Fruit fly (Drosophila melanogaster) whole organism, embryonic: ENCODE data around the gene CG4467.
A peak's percentile ranks its signal among the peaks of the same experiment; 100 is the strongest.

Experiments used
- Asciz ChIP-seq: fragments of 200-800 bp; sonication (Bioruptor generic); optimal IDR thresholded peaks from 2 replicates; lab custom pipeline; 2017; ENCODE audit warnings: missing biosample characterization, mild to moderate bottlenecking, missing genetic modification characterization, missing genetic modification reagents
- B-H1 ChIP-seq: fragments of 200-800 bp; sonication (Bioruptor generic); IDR thresholded peaks from 3 replicates; pipeline ENCODE4 v1.3.6; 2022; ENCODE audit warnings: missing biosample characterization, missing genetic modification characterization
- BtbVII ChIP-seq: fragments of 200-800 bp; sonication (Bioruptor generic); optimal IDR thresholded peaks from 3 replicates; lab custom pipeline; 2017; ENCODE audit warnings: missing biosample characterization, mild to moderate bottlenecking, missing genetic modification characterization
- Bteb2 ChIP-seq: fragments of 200-800 bp; sonication (Bioruptor generic); optimal IDR thresholded peaks from 2 replicates; lab custom pipeline; 2016; ENCODE audit warnings: missing biosample characterization, missing genetic modification characterization
- CG11093 ChIP-seq: fragments of 200-800 bp; sonication (Bioruptor generic); IDR thresholded peaks from 3 replicates; pipeline ENCODE4 v1.3.6; 2022; ENCODE audit warnings: missing biosample characterization, missing genetic modification characterization
- CG11456 ChIP-seq: fragments of 200-800 bp; sonication (Bioruptor generic); IDR thresholded peaks from 3 replicates; pipeline ENCODE4 v1.3.6; 2022; ENCODE audit warnings: missing biosample characterization, missing genetic modification characterization
- CG12104 ChIP-seq: fragments of 200-800 bp; sonication (Bioruptor generic); optimal IDR thresholded peaks from 3 replicates; lab custom pipeline; 2016; ENCODE audit warnings: missing biosample characterization, missing genetic modification characterization
- CG13424 ChIP-seq: fragments of 200-800 bp; sonication (Bioruptor generic); optimal IDR thresholded peaks from 2 replicates; lab custom pipeline; 2019; ENCODE audit warnings: missing biosample characterization, mild to moderate bottlenecking, missing genetic modification characterization, moderate library complexity
- CG17361 ChIP-seq: fragments of 200-800 bp; sonication (Bioruptor generic); IDR thresholded peaks from 3 replicates; pipeline ENCODE4 v1.3.6; 2022; ENCODE audit warnings: missing biosample characterization, missing genetic modification characterization
- CG18476 ChIP-seq: fragments of 200-800 bp; sonication (Bioruptor generic); optimal IDR thresholded peaks from 2 replicates; lab custom pipeline; 2016; ENCODE audit warnings: missing biosample characterization, mild to moderate bottlenecking, missing genetic modification characterization
- CG2120 ChIP-seq: fragments of 200-800 bp; sonication (Bioruptor generic); optimal IDR thresholded peaks from 3 replicates; lab custom pipeline; 2016; ENCODE audit warnings: missing biosample characterization, missing genetic modification characterization
- CG30403 ChIP-seq: fragments of 200-800 bp; sonication (Bioruptor generic); optimal IDR thresholded peaks from 3 replicates; lab custom pipeline; 2016; ENCODE audit warnings: missing biosample characterization, missing genetic modification characterization
- CG31365 ChIP-seq: fragments of 200-800 bp; sonication (Bioruptor generic); optimal IDR thresholded peaks from 2 replicates; lab custom pipeline; 2018; ENCODE audit warnings: missing biosample characterization, mild to moderate bottlenecking, missing genetic modification characterization
- CG32532 ChIP-seq: fragments of 200-800 bp; sonication (Bioruptor generic); IDR thresholded peaks from 2 replicates; pipeline ENCODE4 v1.3.6; 2022; ENCODE audit warnings: missing biosample characterization, missing genetic modification characterization
- CG33213 ChIP-seq: fragments of 200-800 bp; sonication (Bioruptor generic); optimal IDR thresholded peaks from 3 replicates; lab custom pipeline; 2016; ENCODE audit warnings: missing biosample characterization, missing genetic modification characterization
- CG3838 ChIP-seq: fragments of 200-800 bp; sonication (Bioruptor generic); optimal IDR thresholded peaks from 3 replicates; lab custom pipeline; 2016; ENCODE audit warnings: missing biosample characterization, missing genetic modification characterization
- CG4404 ChIP-seq: fragments of 200-800 bp; sonication (Bioruptor generic); IDR thresholded peaks from 2 replicates; pipeline ENCODE4 v1.3.6; 2022; ENCODE audit warnings: missing biosample characterization, missing genetic modification characterization
- CG4617 ChIP-seq: fragments of 200-800 bp; sonication (Bioruptor generic); optimal IDR thresholded peaks from 3 replicates; lab custom pipeline; 2016; ENCODE audit warnings: missing biosample characterization, missing genetic modification characterization, borderline replicate concordance
- CG7556 ChIP-seq: fragments of 200-800 bp; sonication (Bioruptor generic); optimal IDR thresholded peaks from 2 replicates; lab custom pipeline; 2017; ENCODE audit warnings: missing biosample characterization, mild to moderate bottlenecking, missing genetic modification characterization
- CG7786 ChIP-seq: fragments of 200-800 bp; sonication (Bioruptor generic); optimal IDR thresholded peaks from 2 replicates; lab custom pipeline; 2016; ENCODE audit warnings: missing biosample characterization, missing genetic modification characterization
- CG9932 ChIP-seq: fragments of 200-800 bp; sonication (Bioruptor generic); IDR thresholded peaks from 2 replicates; pipeline ENCODE4 v1.3.6; 2022; ENCODE audit warnings: missing biosample characterization, missing genetic modification characterization
- Camta ChIP-seq: fragments of 200-800 bp; sonication (Bioruptor generic); optimal IDR thresholded peaks from 2 replicates; lab custom pipeline; 2016; ENCODE audit warnings: missing biosample characterization, missing genetic modification characterization
- Ets97D ChIP-seq: fragments of 200-800 bp; sonication (Bioruptor generic); optimal IDR thresholded peaks from 3 replicates; lab custom pipeline; 2016; ENCODE audit warnings: missing biosample characterization, missing genetic modification characterization
- Fer2 ChIP-seq: fragments of 200-800 bp; sonication (Bioruptor generic); optimal IDR thresholded peaks from 2 replicates; lab custom pipeline; 2018; ENCODE audit warnings: missing biosample characterization, mild to moderate bottlenecking, missing genetic modification characterization, moderate library complexity
- HmgD ChIP-seq: fragments of 200-800 bp; sonication (Bioruptor generic); optimal IDR thresholded peaks from 3 replicates; lab custom pipeline; 2016; ENCODE audit warnings: missing biosample characterization, missing genetic modification characterization
- Max ChIP-seq: fragments of 200-800 bp; sonication (Bioruptor generic); optimal IDR thresholded peaks from 2 replicates; lab custom pipeline; 2016; ENCODE audit warnings: missing biosample characterization, mild to moderate bottlenecking, missing genetic modification characterization
- Med ChIP-seq: fragments of 200-800 bp; sonication (Bioruptor generic); peaks from one replicate; lab custom pipeline; 2016; ENCODE audit warnings: missing biosample characterization, missing genetic modification characterization, mild to moderate bottlenecking, inconsistent platforms, moderate library complexity
- Meics ChIP-seq: fragments of 200-800 bp; sonication (Bioruptor generic); optimal IDR thresholded peaks from 2 replicates; lab custom pipeline; 2017; ENCODE audit warnings: missing biosample characterization, mild to moderate bottlenecking, missing genetic modification characterization
- Myb ChIP-seq: fragments of 200-800 bp; sonication (Bioruptor generic); optimal IDR thresholded peaks from 2 replicates; lab custom pipeline; 2016; ENCODE audit warnings: missing biosample characterization, missing genetic modification characterization
- Ravus ChIP-seq: fragments of 200-800 bp; sonication (Bioruptor generic); IDR thresholded peaks from 2 replicates; pipeline ENCODE4 v1.3.6; 2022; ENCODE audit warnings: missing biosample characterization, missing genetic modification characterization
- YL-1 ChIP-seq: fragments of 200-800 bp; sonication (Bioruptor generic); optimal IDR thresholded peaks from 3 replicates; lab custom pipeline; 2017; ENCODE audit warnings: missing biosample characterization, mild to moderate bottlenecking, missing genetic modification characterization
- ac ChIP-seq: fragments of 200-800 bp; sonication (Bioruptor generic); optimal IDR thresholded peaks from 3 replicates; lab custom pipeline; 2017; ENCODE audit warnings: missing biosample characterization, mild to moderate bottlenecking, missing genetic modification characterization
- cato ChIP-seq: fragments of 200-800 bp; sonication (Bioruptor generic); optimal IDR thresholded peaks from 2 replicates; lab custom pipeline; 2016; ENCODE audit warnings: missing biosample characterization, missing genetic modification characterization, borderline replicate concordance
- crol ChIP-seq: fragments of 200-800 bp; sonication (Bioruptor generic); IDR thresholded peaks from 2 replicates; pipeline ENCODE4 v1.3.6; 2022; ENCODE audit warnings: missing biosample characterization, missing genetic modification characterization
- crp ChIP-seq, 2 experiments: fragments of 200-800 bp; sonication (Bioruptor generic); optimal IDR thresholded peaks; 2 replicates in 1 of 2; 3 replicates in 1 of 2; lab custom pipeline; 2017; ENCODE audit warnings: missing biosample characterization in 2 of 2, missing genetic modification characterization in 2 of 2, mild to moderate bottlenecking in 1 of 2, moderate library complexity in 1 of 2
- danr ChIP-seq: fragments of 200-800 bp; sonication (Bioruptor generic); IDR thresholded peaks from 2 replicates; pipeline ENCODE4 v1.3.6; 2022; ENCODE audit warnings: missing biosample characterization, missing genetic modification characterization
- ewg ChIP-seq: fragments of 200-800 bp; sonication (Bioruptor generic); optimal IDR thresholded peaks from 3 replicates; lab custom pipeline; 2017; ENCODE audit warnings: mild to moderate bottlenecking, missing biosample characterization, missing genetic modification reagents, missing genetic modification characterization
- gem ChIP-seq: fragments of 200-800 bp; sonication (Bioruptor generic); optimal IDR thresholded peaks from 2 replicates; lab custom pipeline; 2019; ENCODE audit warnings: missing biosample characterization, mild to moderate bottlenecking, missing genetic modification characterization, moderate library complexity
- lab ChIP-seq: fragments of 200-800 bp; sonication (Bioruptor generic); optimal IDR thresholded peaks from 3 replicates; lab custom pipeline; 2017; ENCODE audit warnings: missing biosample characterization, missing genetic modification characterization, mild to moderate bottlenecking, moderate library complexity, missing genetic modification reagents
- lov ChIP-seq, 2 experiments: fragments of 200-800 bp in 1 of 2; fragments of >200 bp in 1 of 2; sonication (Bioruptor generic) in 1 of 2; IDR thresholded peaks in 1 of 2; optimal IDR thresholded peaks in 1 of 2; 2 replicates in 1 of 2; 3 replicates in 1 of 2; pipeline versions ENCODE4 v1.3.6 to Lab custom; 2017 to 2022; ENCODE audit warnings: missing biosample characterization in 1 of 2, missing genetic modification characterization in 1 of 2
- mam ChIP-seq: fragments of 200-800 bp; sonication (Bioruptor generic); optimal IDR thresholded peaks from 3 replicates; lab custom pipeline; 2016; ENCODE audit warnings: missing biosample characterization, missing genetic modification characterization
- salm ChIP-seq: fragments of 200-800 bp; sonication (Bioruptor generic); optimal IDR thresholded peaks from 2 replicates; lab custom pipeline; 2018; ENCODE audit warnings: missing biosample characterization, mild to moderate bottlenecking, missing genetic modification characterization
- schlank ChIP-seq: fragments of 200-800 bp; sonication (Bioruptor generic); optimal IDR thresholded peaks from 2 replicates; lab custom pipeline; 2018; ENCODE audit warnings: missing biosample characterization, mild to moderate bottlenecking, missing genetic modification characterization
- sd ChIP-seq: fragments of 200-800 bp; sonication (Bioruptor generic); optimal IDR thresholded peaks from 3 replicates; lab custom pipeline; 2018; ENCODE audit warnings: missing biosample characterization, mild to moderate bottlenecking, missing genetic modification characterization, moderate library complexity
- sens ChIP-seq: fragments of 200-800 bp; sonication (Bioruptor generic); peaks from one replicate; lab custom pipeline; 2016; ENCODE audit warnings: missing biosample characterization, missing genetic modification characterization
- so ChIP-seq: fragments of 200-800 bp; sonication (Bioruptor generic); IDR thresholded peaks from 3 replicates; pipeline ENCODE4 v1.3.6; 2022; ENCODE audit warnings: missing biosample characterization, missing genetic modification characterization
- ttk ChIP-seq: fragments of 200-800 bp; sonication (Bioruptor generic); IDR thresholded peaks from 2 replicates; pipeline ENCODE4 v2.1.2; 2022; ENCODE audit warnings: missing biosample characterization, missing genetic modification characterization
- wor ChIP-seq: fragments of 200-800 bp; sonication (Bioruptor generic); IDR thresholded peaks from 2 replicates; pipeline ENCODE4 v1.3.6; 2022; ENCODE audit warnings: missing biosample characterization, missing genetic modification characterization
- zfh2 ChIP-seq: fragments of 200-800 bp; sonication (Bioruptor generic); optimal IDR thresholded peaks from 2 replicates; lab custom pipeline; 2016; ENCODE audit warnings: missing biosample characterization, missing genetic modification characterization

The CG4467 gene

DNA sequence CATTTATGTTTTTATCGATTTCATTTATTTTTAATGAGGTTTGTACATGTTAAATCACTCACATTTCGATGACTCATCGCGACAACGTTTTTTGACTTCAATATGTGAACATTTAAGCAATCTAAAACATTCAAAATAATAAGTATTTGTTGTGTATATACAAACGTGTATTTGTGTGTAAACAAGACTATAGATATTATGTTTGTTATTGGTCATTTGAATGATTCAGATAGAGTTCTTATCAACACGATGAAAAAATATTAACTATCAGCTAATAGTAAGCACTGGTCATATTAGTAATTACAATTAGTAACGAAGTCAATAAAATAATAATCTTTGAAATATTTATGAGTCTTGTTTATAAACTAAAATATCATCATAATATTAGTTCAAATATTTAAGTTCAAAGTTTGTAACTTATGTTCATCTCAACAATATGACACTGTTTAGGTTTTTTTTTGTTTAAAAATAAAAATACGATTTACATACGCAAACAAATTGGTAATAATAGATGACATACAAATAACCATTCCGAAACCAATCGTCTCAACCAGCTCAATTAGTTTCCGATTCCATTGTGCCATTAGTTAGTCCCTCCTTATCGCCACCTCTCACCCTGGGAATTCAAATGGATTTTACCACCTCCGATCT lies 67.6 kb downstream of the CG4467 start (continued):
- TF ChIP-seq gem (tag; lab: Kevin White, UChicago) (peak; percentile 48), CG18476 (peak; percentile 2)
- TF ChIP-seq, all 482 proteins: peak for 57

DNA sequence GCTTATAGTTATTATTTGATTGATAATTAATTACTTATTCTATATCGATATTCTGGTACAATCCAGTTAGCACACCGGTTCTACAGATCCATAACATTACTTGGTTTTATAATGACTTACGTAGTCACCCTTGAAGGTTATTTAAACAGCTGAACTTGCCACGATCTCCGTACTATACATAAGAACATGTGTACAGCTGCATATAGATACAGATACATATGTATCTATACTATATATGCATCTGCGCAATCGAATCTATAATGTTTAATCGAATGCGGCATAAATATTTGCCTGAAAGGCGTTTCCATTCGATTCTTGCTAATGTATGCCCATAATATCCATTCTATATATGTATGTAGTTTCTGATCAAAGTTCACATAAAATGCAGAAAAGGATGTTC lies 69.4 kb downstream of the CG4467 start:
- no peak for TF ChIP-seq CG4617 (GFP tag; lab: Kevin White, UChicago)
- TF ChIP-seq danr (GFP tag; lab: Robert Waterston, UW), result no peak
- no peak for TF ChIP-seq schlank (tag; lab: Kevin White, UChicago)
- TF ChIP-seq CG11093 (GFP tag; lab: Robert Waterston, UW), result no peak
- TF ChIP-seq CG32532, result no peak
- TF ChIP-seq sens (GFP tag; lab: Kevin White, UChicago), result peak; percentile 53
- TF ChIP-seq Bteb2 (GFP tag; lab: Kevin White, UChicago), result no peak
- no peak for TF ChIP-seq ac (GFP tag; lab: Kevin White, UChicago)
- TF ChIP-seq CG7556 (GFP tag; lab: Kevin White, UChicago), result no peak
- no peak for TF ChIP-seq B-H1 (GFP tag; lab: Robert Waterston, UW)
- TF ChIP-seq Asciz, result no peak
- TF ChIP-seq wor (GFP tag; lab: Robert Waterston, UW), result no peak
- TF ChIP-seq ttk (GFP tag; lab: Robert Waterston, UW), result no peak
- TF ChIP-seq ewg (GFP tag; lab: Kevin White, UChicago), result no peak
- TF ChIP-seq CG31365 (tag; lab: Kevin White, UChicago), result no peak
- no peak for TF ChIP-seq salm (tag; lab: Kevin White, UChicago)
- TF ChIP-seq HmgD (GFP tag; lab: Kevin White, UChicago), result no peak
- no peak for TF ChIP-seq CG11456
- no peak for TF ChIP-seq CG2120 (GFP tag; lab: Kevin White, UChicago)
- TF ChIP-seq mam (GFP tag; lab: Kevin White, UChicago), result no peak
- TF ChIP-seq lov (optimal IDR thresholded peaks at IDR 0.05; lab: Kevin White, UChicago), result no peak
- no peak for TF ChIP-seq lov (GFP tag; IDR thresholded peaks at IDR 0.05; lab: Robert Waterston, UW)
- no peak for TF ChIP-seq Myb (GFP tag; lab: Kevin White, UChicago)
- no peak for TF ChIP-seq CG12104
- TF ChIP-seq CG30403 (GFP tag; lab: Kevin White, UChicago), result no peak
- peak; percentile 16 for TF ChIP-seq lab (GFP tag; lab: Kevin White, UChicago)
- TF ChIP-seq CG33213, result no peak
- no peak for TF ChIP-seq Max (GFP tag; lab: Kevin White, UChicago)
- TF ChIP-seq CG9932 (GFP tag; lab: Robert Waterston, UW), result no peak
- no peak for TF ChIP-seq sd
- TF ChIP-seq CG17361 (GFP tag; lab: Robert Waterston, UW), result no peak
- no peak for TF ChIP-seq Meics
- TF ChIP-seq Ravus (GFP tag; lab: Robert Waterston, UW), result no peak
- no peak for TF ChIP-seq YL-1 (GFP tag; lab: Kevin White, UChicago)
- peak; percentile 3 for TF ChIP-seq Med (GFP tag; lab: Kevin White, UChicago)
- no peak for TF ChIP-seq Camta (GFP tag; lab: Kevin White, UChicago)
- TF ChIP-seq crol (GFP tag; lab: Robert Waterston, UW), result no peak
- TF ChIP-seq Ets97D (GFP tag; lab: Kevin White, UChicago), result no peak
- no peak for TF ChIP-seq so (GFP tag; lab: Robert Waterston, UW)
- TF ChIP-seq BtbVII (GFP tag; lab: Kevin White, UChicago), result peak; percentile 16
- TF ChIP-seq zfh2 (GFP tag; lab: Kevin White, UChicago), result no peak
- no peak for TF ChIP-seq CG13424 (tag; lab: Kevin White, UChicago)
- no peak for TF ChIP-seq CG7786 (GFP tag; lab: Kevin White, UChicago)
- TF ChIP-seq cato, result no peak
- TF ChIP-seq CG3838 (GFP tag; lab: Kevin White, UChicago), result no peak
- TF ChIP-seq Fer2 (tag; lab: Kevin White, UChicago), result no peak
- TF ChIP-seq CG4404, result no peak
- no peak for TF ChIP-seq crp (GFP tag; optimal IDR thresholded peaks at IDR 0.05; lab: Kevin White, UChicago)
